Fruit fly (Drosophila melanogaster) whole organism, prepupa: ENCODE data around the gene CG42404.
A peak's percentile ranks its signal among the peaks of the same experiment; 100 is the strongest.

Source experiments
- Blimp-1 ChIP-seq: fragments of 200-800 bp; sonication (Bioruptor generic); optimal IDR thresholded peaks from 3 replicates; lab custom pipeline; 2017; ENCODE audit warnings: missing biosample characterization, missing genetic modification characterization, mild to moderate bottlenecking, moderate library complexity, missing genetic modification reagents
- CG10631 ChIP-seq: fragments of 200-800 bp; sonication (Bioruptor generic); optimal IDR thresholded peaks from 2 replicates; lab custom pipeline; 2016; ENCODE audit warnings: missing biosample characterization, missing genetic modification characterization
- CG11902 ChIP-seq: fragments of 200-800 bp; sonication (Bioruptor generic); optimal IDR thresholded peaks from 3 replicates; lab custom pipeline; 2016; ENCODE audit warnings: missing biosample characterization, missing genetic modification characterization
- CG1621 ChIP-seq: fragments of 200-800 bp; sonication (Bioruptor generic); optimal IDR thresholded peaks from 3 replicates; lab custom pipeline; 2018; ENCODE audit warnings: missing biosample characterization, mild to moderate bottlenecking, missing genetic modification characterization
- CG16779 ChIP-seq: fragments of 200-800 bp; sonication (Bioruptor generic); optimal IDR thresholded peaks from 3 replicates; lab custom pipeline; 2017; ENCODE audit warnings: missing biosample characterization, mild to moderate bottlenecking, missing genetic modification characterization
- CG3032 ChIP-seq: fragments of 200-800 bp; optimal IDR thresholded peaks from 2 replicates; lab custom pipeline; 2019; ENCODE audit warnings: missing biosample characterization, mild to moderate bottlenecking, missing genetic modification characterization, moderate library complexity
- CG32006 ChIP-seq: fragments of 200-800 bp; sonication (Bioruptor generic); optimal IDR thresholded peaks from 3 replicates; lab custom pipeline; 2017; ENCODE audit warnings: missing biosample characterization, mild to moderate bottlenecking, missing genetic modification characterization
- CG3919 ChIP-seq: fragments of 200-800 bp; sonication (Bioruptor generic); optimal IDR thresholded peaks from 3 replicates; lab custom pipeline; 2016; ENCODE audit warnings: missing biosample characterization, missing genetic modification characterization
- CG4318 ChIP-seq: fragments of 200-800 bp; sonication (Bioruptor generic); optimal IDR thresholded peaks from 3 replicates; lab custom pipeline; 2017; ENCODE audit warnings: missing biosample characterization, mild to moderate bottlenecking, missing genetic modification characterization
- CG6163 ChIP-seq: fragments of 200-800 bp; sonication (Bioruptor generic); IDR thresholded peaks from 3 replicates; pipeline ENCODE4 v1.3.6; 2022; ENCODE audit warnings: missing biosample characterization, missing genetic modification characterization
- CG6792 ChIP-seq: fragments of 200-800 bp; sonication (Bioruptor generic); optimal IDR thresholded peaks from 3 replicates; lab custom pipeline; 2016; ENCODE audit warnings: missing biosample characterization, missing genetic modification characterization
- CG6808 ChIP-seq: fragments of 200-800 bp; sonication (Bioruptor generic); optimal IDR thresholded peaks from 3 replicates; lab custom pipeline; 2017; ENCODE audit warnings: missing biosample characterization, missing genetic modification characterization, mild to moderate bottlenecking, moderate library complexity, missing genetic modification reagents
- CG8319 ChIP-seq: fragments of 200-800 bp; sonication (Bioruptor generic); optimal IDR thresholded peaks from 3 replicates; lab custom pipeline; 2016; ENCODE audit warnings: missing biosample characterization, missing genetic modification characterization
- CG9139 ChIP-seq: fragments of 200-800 bp; sonication (Bioruptor generic); optimal IDR thresholded peaks from 3 replicates; lab custom pipeline; 2017; ENCODE audit warnings: missing biosample characterization, mild to moderate bottlenecking, missing genetic modification characterization
- Eip75B ChIP-seq: fragments of 200-800 bp; sonication (Bioruptor generic); optimal IDR thresholded peaks from 3 replicates; lab custom pipeline; 2016; ENCODE audit warnings: missing biosample characterization, missing genetic modification characterization
- Eip93F ChIP-seq: fragments of 200-800 bp; sonication (Bioruptor generic); optimal IDR thresholded peaks from 2 replicates; lab custom pipeline; 2016; ENCODE audit warnings: missing biosample characterization, mild to moderate bottlenecking, missing genetic modification characterization
- Ets21C ChIP-seq: fragments of 200-800 bp; sonication (Bioruptor generic); optimal IDR thresholded peaks from 3 replicates; lab custom pipeline; 2016; ENCODE audit warnings: missing biosample characterization, missing genetic modification characterization
- Hr38 ChIP-seq: sonication (Bioruptor generic); optimal IDR thresholded peaks from 2 replicates; lab custom pipeline; 2016; ENCODE audit warnings: missing biosample characterization, missing genetic modification characterization
- Hr39 ChIP-seq: fragments of 200-800 bp; sonication (Bioruptor generic); optimal IDR thresholded peaks from 2 replicates; lab custom pipeline; 2016; ENCODE audit warnings: missing biosample characterization, missing genetic modification characterization
- Hr4 ChIP-seq: fragments of 200-800 bp; sonication (Bioruptor generic); optimal IDR thresholded peaks from 3 replicates; lab custom pipeline; 2016; ENCODE audit warnings: missing biosample characterization, missing genetic modification characterization
- Met ChIP-seq: fragments of 200-800 bp; sonication (Bioruptor generic); optimal IDR thresholded peaks from 3 replicates; lab custom pipeline; 2016; ENCODE audit warnings: missing biosample characterization, missing genetic modification characterization
- OdsH ChIP-seq: fragments of 200-800 bp; sonication (Bioruptor generic); optimal IDR thresholded peaks from 3 replicates; lab custom pipeline; 2016; ENCODE audit warnings: missing biosample characterization, missing genetic modification characterization
- Sox102F ChIP-seq: fragments of 200-800 bp; sonication (Bioruptor generic); optimal IDR thresholded peaks from 2 replicates; lab custom pipeline; 2016; ENCODE audit warnings: missing biosample characterization, mild to moderate bottlenecking, missing genetic modification characterization
- Sox14 ChIP-seq: fragments of 200-800 bp; sonication (Bioruptor generic); optimal IDR thresholded peaks from 3 replicates; lab custom pipeline; 2016; ENCODE audit warnings: missing biosample characterization, missing genetic modification characterization
- Sox15 ChIP-seq: fragments of 200-800 bp; sonication (Bioruptor generic); optimal IDR thresholded peaks from 3 replicates; lab custom pipeline; 2016; ENCODE audit warnings: missing biosample characterization, missing genetic modification characterization
- acj6 ChIP-seq: fragments of 200-800 bp; sonication (Bioruptor generic); optimal IDR thresholded peaks from 3 replicates; lab custom pipeline; 2016; ENCODE audit warnings: missing biosample characterization, missing genetic modification characterization
- cyc ChIP-seq: fragments of 200-800 bp; sonication (Bioruptor generic); optimal IDR thresholded peaks from 3 replicates; lab custom pipeline; 2016; ENCODE audit warnings: missing biosample characterization, missing genetic modification characterization
- dac ChIP-seq: fragments of 200-800 bp; sonication (Bioruptor generic); optimal IDR thresholded peaks from 2 replicates; lab custom pipeline; 2017; ENCODE audit warnings: missing biosample characterization, mild to moderate bottlenecking, missing genetic modification characterization
- esn ChIP-seq: fragments of 200-800 bp; sonication (Bioruptor generic); optimal IDR thresholded peaks from 2 replicates; lab custom pipeline; 2016; ENCODE audit warnings: missing biosample characterization, mild to moderate bottlenecking, missing genetic modification characterization, moderate library complexity
- fd85E ChIP-seq: fragments of 200-800 bp; sonication (Bioruptor generic); optimal IDR thresholded peaks from 3 replicates; lab custom pipeline; 2016; ENCODE audit warnings: missing biosample characterization, missing genetic modification characterization
- fkh ChIP-seq: fragments of 200-800 bp; sonication (Bioruptor generic); optimal IDR thresholded peaks from 3 replicates; lab custom pipeline; 2017; ENCODE audit warnings: missing biosample characterization, mild to moderate bottlenecking, missing genetic modification characterization, moderate library complexity
- pdm3 ChIP-seq: fragments of 200-800 bp; sonication (Bioruptor generic); optimal IDR thresholded peaks from 3 replicates; lab custom pipeline; 2016; ENCODE audit warnings: missing biosample characterization, missing genetic modification characterization
- spab ChIP-seq: fragments of 200-800 bp; sonication (Bioruptor generic); optimal IDR thresholded peaks from 2 replicates; lab custom pipeline; 2017; ENCODE audit warnings: missing biosample characterization, mild to moderate bottlenecking, missing genetic modification characterization, missing genetic modification reagents
- ss ChIP-seq, 2 experiments: fragments of 200-800 bp; sonication (Bioruptor generic); optimal IDR thresholded peaks; 2 replicates in 1 of 2; 3 replicates in 1 of 2; lab custom pipeline; 2017 to 2018; ENCODE audit warnings: mild to moderate bottlenecking in 2 of 2, missing biosample characterization in 2 of 2, missing genetic modification characterization in 2 of 2, moderate library complexity in 1 of 2
- svp ChIP-seq: fragments of 200-800 bp; sonication (Bioruptor generic); peaks from one replicate; lab custom pipeline; 2016; ENCODE audit warnings: missing biosample characterization, missing genetic modification characterization
- vri ChIP-seq: fragments of 200-800 bp; sonication (Bioruptor generic); optimal IDR thresholded peaks from 3 replicates; lab custom pipeline; 2016; ENCODE audit warnings: missing biosample characterization, mild to moderate bottlenecking, missing genetic modification characterization

CG42404 gene

dm6 chr3R:15293005-15293877 lies 43.3 kb downstream of the CG42404 start (continued):
- TF ChIP-seq ss (GFP tag; optimal IDR thresholded peaks at IDR 0.05; lab: Kevin White, UChicago) (peak in 1 of 2 experiments; percentile 47), CG1621 (tag; lab: Kevin White, UChicago) (no peak), acj6 (GFP tag; lab: Kevin White, UChicago) (no peak), Hr4 (GFP tag; lab: Kevin White, UChicago) (no peak), Sox102F (peak; percentile 52), CG11902 (GFP tag; lab: Kevin White, UChicago) (peak; percentile 23), fd85E (GFP tag; lab: Kevin White, UChicago) (peak; percentile 8), CG3919 (GFP tag; lab: Kevin White, UChicago) (no peak), CG3032 (tag; lab: Kevin White, UChicago) (no peak), CG6792 (GFP tag; lab: Kevin White, UChicago) (peak; percentile 33), vri (peak; percentile 48), CG32006 (GFP tag; lab: Kevin White, UChicago) (no peak), CG6163 (peak; percentile 22; the same call in 1 of the 3 replicates), Sox14 (no peak), CG10631 (no peak), esn (GFP tag; lab: Kevin White, UChicago) (peak; percentile 66), OdsH (GFP tag; lab: Kevin White, UChicago) (no peak), Hr39 (GFP tag; lab: Kevin White, UChicago) (no peak), fkh (GFP tag; lab: Kevin White, UChicago) (no peak), CG6808 (peak; percentile 44), CG4318 (GFP tag; lab: Kevin White, UChicago) (no peak)

dm6 chr3R:15293878-15294350 lies 44.0 kb downstream of the CG42404 start:
- TF ChIP-seq CG9139 (GFP tag; lab: Kevin White, UChicago) (no peak), CG11902 (GFP tag; lab: Kevin White, UChicago) (no peak), Blimp-1 (GFP tag; lab: Kevin White, UChicago) (peak; percentile 17), ss (GFP tag; optimal IDR thresholded peaks at IDR 0.05; lab: Kevin White, UChicago) (no peak), vri (peak; percentile 42), Sox15 (GFP tag; lab: Kevin White, UChicago) (no peak), fkh (GFP tag; lab: Kevin White, UChicago) (no peak), pdm3 (GFP tag; lab: Kevin White, UChicago) (no peak), Hr39 (GFP tag; lab: Kevin White, UChicago) (no peak), Sox14 (no peak)

- TF ChIP-seq vri (peak; percentile 83), Ets21C (no peak), CG8319 (GFP tag; lab: Kevin White, UChicago) (no peak), acj6 (GFP tag; lab: Kevin White, UChicago) (no peak), Met (GFP tag; lab: Kevin White, UChicago) (no peak), Sox102F (no peak)
These were observed 48.0 kb downstream of the CG42404 start for dm6 chr3R:15297904-15298303.

- TF ChIP-seq CG9139 (GFP tag; lab: Kevin White, UChicago) (no peak), Blimp-1 (GFP tag; lab: Kevin White, UChicago) (no peak), Hr4 (GFP tag; lab: Kevin White, UChicago) (no peak), CG4318 (GFP tag; lab: Kevin White, UChicago) (no peak), Hr38 (GFP tag; lab: Kevin White, UChicago) (no peak), dac (GFP tag; lab: Kevin White, UChicago) (no peak), cyc (no peak), svp (GFP tag; lab: Kevin White, UChicago) (no peak), CG16779 (tag; lab: Kevin White, UChicago) (no peak), acj6 (GFP tag; lab: Kevin White, UChicago) (no peak), Eip75B (GFP tag; lab: Kevin White, UChicago) (no peak), CG3919 (GFP tag; lab: Kevin White, UChicago) (no peak), Eip93F (no peak), Sox102F (no peak), spab (GFP tag; lab: Kevin White, UChicago) (no peak)
These were observed 55.4 kb downstream of the CG42404 start for dm6 chr3R:15305246-15305645.
